Worm (Caenorhabditis elegans) whole organism, L4 larva: ENCODE results near the gene kel-8.

Experiments used
- ZK546.5 ChIP-seq, 2 experiments: sonication (generic microtip); optimal IDR thresholded peaks; 2 replicates each; lab custom pipeline; 2017; ENCODE audit warnings: missing biosample characterization in 2 of 2, missing genetic modification characterization in 2 of 2
- ama-1 ChIP-seq: fragments of 150-350 bp; optimal IDR thresholded peaks from 2 replicates; lab custom pipeline; 2014; ENCODE audit warnings: inconsistent platforms, mixed read lengths
- dmd-9 ChIP-seq: fragments of 200-800 bp; sonication (Bioruptor generic); IDR thresholded peaks from 2 replicates; pipeline ENCODE4 v1.3.6; 2022; ENCODE audit warnings: missing genetic modification reagents, missing genetic modification characterization, missing compliant biosample characterization
- hif-1 ChIP-seq, 2 experiments: sonication (generic microtip); optimal IDR thresholded peaks; 2 replicates each; lab custom pipeline; 2016 to 2017; ENCODE audit warnings: missing compliant biosample characterization in 2 of 2, missing genetic modification characterization in 2 of 2, missing genetic modification reagents in 2 of 2, missing genotype in 2 of 2, mild to moderate bottlenecking in 1 of 2
- hlh-30 ChIP-seq: sonication (generic microtip); optimal IDR thresholded peaks from 2 replicates; lab custom pipeline; 2017; ENCODE audit warnings: antibody characterized with exemption, mild to moderate bottlenecking, missing genetic modification characterization, missing compliant biosample characterization; ENCODE audit not compliant: insufficient read depth
- lin-29 ChIP-seq: fragments of 200-800 bp; sonication (Bioruptor generic); IDR thresholded peaks from 2 replicates; pipeline ENCODE4 v1.3.6; 2022; ENCODE audit warnings: missing genetic modification reagents, missing genetic modification characterization, missing compliant biosample characterization
- nhr-10 ChIP-seq: fragments of 150-350 bp; optimal IDR thresholded peaks from 2 replicates; lab custom pipeline; 2014; ENCODE audit warnings: missing biosample characterization, missing genetic modification characterization
- nhr-237 ChIP-seq: sonication (generic microtip); optimal IDR thresholded peaks from 2 replicates; lab custom pipeline; 2017; ENCODE audit warnings: missing biosample characterization, missing genetic modification characterization
- pha-4 ChIP-seq, 2 experiments: fragments of 150-350 bp in 1 of 2; fragments of 200-800 bp in 1 of 2; sonication (Bioruptor generic) in 1 of 2; IDR thresholded peaks in 1 of 2; optimal IDR thresholded peaks in 1 of 2; 2 replicates each; pipeline versions ENCODE4 v1.3.6 to Lab custom; 2014 to 2022; ENCODE audit warnings: missing genetic modification characterization in 2 of 2, missing genetic modification reagents in 2 of 2, missing biosample characterization in 1 of 2, missing compliant biosample characterization in 1 of 2
- unc-39 ChIP-seq: sonication (generic microtip); optimal IDR thresholded peaks from 2 replicates; lab custom pipeline; 2017; ENCODE audit warnings: missing biosample characterization, missing genetic modification characterization
- unc-62 ChIP-seq, 3 experiments: fragments of 150-350 bp in 1 of 3; sonication (generic microtip); optimal IDR thresholded peaks in 2 of 3; peaks in 1 of 3; 1 replicate in 1 of 3; 2 replicates in 2 of 3; lab custom pipeline; 2014 to 2017; ENCODE audit warnings: missing biosample characterization in 3 of 3, missing genetic modification characterization in 3 of 3, missing genetic modification reagents in 3 of 3, missing genotype in 1 of 3
- ztf-11 ChIP-seq: fragments of 150-350 bp; optimal IDR thresholded peaks from 2 replicates; lab custom pipeline; 2014; ENCODE audit warnings: missing biosample characterization, missing genetic modification characterization

DNA sequence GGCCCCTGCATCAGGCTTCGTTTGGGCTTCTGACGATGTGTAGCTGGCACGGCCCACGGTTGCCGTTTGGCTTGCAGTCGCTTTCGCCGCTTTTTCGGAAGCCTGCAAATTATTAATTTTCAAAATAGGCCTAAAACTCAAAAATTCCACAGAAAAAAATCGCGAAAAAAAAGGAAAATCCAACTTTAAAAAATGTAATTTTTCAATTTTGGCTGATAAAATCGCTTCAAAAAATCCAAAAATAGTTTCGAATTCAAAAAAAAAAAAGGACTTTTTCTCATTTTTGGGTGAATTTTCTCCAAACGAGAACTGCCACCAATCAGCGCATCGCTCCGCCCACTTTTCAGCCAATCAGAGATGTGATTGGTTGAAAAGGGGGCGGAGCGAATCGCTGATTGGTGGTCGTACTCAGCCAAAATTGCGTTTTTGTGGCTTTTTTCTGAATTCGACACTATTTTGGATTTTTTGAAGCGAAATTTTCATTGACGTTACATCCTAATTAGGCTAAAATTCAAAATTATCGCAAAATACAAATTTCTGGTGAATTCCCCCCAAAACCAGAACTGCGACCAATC lies 23.9 kb upstream of the kel-8 start:
- TF ChIP-seq ztf-11 (tag; lab: Kevin White, UChicago) (no peak), unc-39 (no peak), ZK546.5 (tag; optimal IDR thresholded peaks at IDR 0.05; lab: Kevin White, UChicago) (no peak), nhr-237 (tag; lab: Kevin White, UChicago) (no peak), hlh-30 (no peak), hif-1 (tag; optimal IDR thresholded peaks at IDR 0.05; lab: Kevin White, UChicago) (no peak), dmd-9 (GFP tag; lab: Robert Waterston, UW) (no peak), nhr-10 (tag; lab: Kevin White, UChicago) (no peak), pha-4 (GFP tag; IDR thresholded peaks at IDR 0.05; lab: Robert Waterston, UW) (no peak), pha-4 (tag; optimal IDR thresholded peaks at IDR 0.05; lab: Kevin White, UChicago) (no peak), lin-29 (GFP tag; lab: Robert Waterston, UW) (no peak), unc-62 (GFP tag; optimal IDR thresholded peaks at IDR 0.05 in 1 of 2; lab: Kevin White, UChicago) (no peak), unc-62 (tag; optimal IDR thresholded peaks at IDR 0.05; lab: Kevin White, UChicago) (no peak), ama-1 (lab: Kevin White, UChicago) (no peak)
